Fruit fly (Drosophila melanogaster): ENCODE results near the gene Arts.

dm6 chr3L:16609120-16609519 is 6.5 kb downstream of the Arts start, which contains the start of gene CG4098:
- TF ChIP-seq CG7556 (GFP tag; optimal IDR thresholded peaks at IDR 0.05) = peak; percentile 6
- no peak for TF ChIP-seq wor (GFP tag; IDR thresholded peaks at IDR 0.05)
- TF ChIP-seq h (optimal IDR thresholded peaks at IDR 0.05) = no peak
- TF ChIP-seq CG10147 (GFP tag; optimal IDR thresholded peaks at IDR 0.05) = peak; percentile 13
- TF ChIP-seq bab2 (GFP tag; optimal IDR thresholded peaks at IDR 0.05) = peak; percentile 59
- peak; percentile 10 for TF ChIP-seq ftz-f1 (GFP tag; optimal IDR thresholded peaks at IDR 0.05)
- peak; percentile 59 for TF ChIP-seq schlank (tag; optimal IDR thresholded peaks at IDR 0.05)
- peak; percentile 8 for TF ChIP-seq CG9727 (GFP tag; optimal IDR thresholded peaks at IDR 0.05)
- peak; percentile 78 for TF ChIP-seq NFAT (GFP tag; IDR thresholded peaks at IDR 0.05)
- TF ChIP-seq GATAe (GFP tag; conservative IDR thresholded peaks at IDR 0.05) = no peak
- no peak for TF ChIP-seq eve (GFP tag; optimal IDR thresholded peaks at IDR 0.05)

Data from whole organism, embryonic.